Fruit fly (Drosophila melanogaster): Measurements from ENCODE around the gene CG5280.

CG5280 gene

DNA sequence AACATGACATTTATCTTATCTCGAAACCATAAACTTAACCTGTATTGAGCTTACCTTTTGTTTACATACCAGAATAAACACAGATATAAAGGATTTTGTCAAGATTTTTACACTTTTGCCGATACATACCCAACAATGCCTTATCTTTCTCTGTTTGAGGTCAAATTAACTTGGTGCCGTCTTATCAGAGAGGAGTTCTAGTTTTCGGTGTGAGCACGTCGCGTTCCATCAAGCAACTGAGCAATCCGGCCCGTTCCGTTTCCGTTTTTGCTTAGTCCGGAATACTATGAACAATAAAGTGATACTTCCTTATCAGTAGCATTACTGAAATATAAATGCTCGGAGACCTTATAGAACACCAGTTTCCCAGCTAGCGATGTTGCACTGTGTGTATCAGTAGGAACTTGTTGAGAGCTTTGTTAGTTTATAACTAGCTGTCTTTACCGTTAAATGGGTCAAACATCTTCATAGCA lies 4.1 kb downstream of the CG5280 start, which contains the start of gene Galk (continued):
- TF ChIP-seq bowl (GFP tag; IDR thresholded peaks at IDR 0.05) (0 out of 2 replicates have a peak, but pooled peaks have one; percentile 10), CG10267 (tag; optimal IDR thresholded peaks at IDR 0.05) (no peak), sens-2 (GFP tag; IDR thresholded peaks at IDR 0.05) (no peak; the same call in 1 of the 2 replicates), Xbp1 (GFP tag; optimal IDR thresholded peaks at IDR 0.05) (peak; percentile 61), CG13296 (GFP tag; optimal IDR thresholded peaks at IDR 0.05) (peak; percentile 78), bsh (GFP tag; optimal IDR thresholded peaks at IDR 0.05) (peak in 1 of 2 experiments; percentile 49), corto (GFP tag; optimal IDR thresholded peaks at IDR 0.05) (no peak), CG14965 (GFP tag; optimal IDR thresholded peaks at IDR 0.05; ENCODE audit: borderline replicate concordance) (no peak), zfh2 (GFP tag; optimal IDR thresholded peaks at IDR 0.05) (peak; percentile 56), onecut (GFP tag; IDR thresholded peaks at IDR 0.05) (peak; percentile 65), sens (GFP tag) (peak; percentile 65), ems (GFP tag; optimal IDR thresholded peaks at IDR 0.05) (peak; percentile 30), CG12219 (GFP tag; optimal IDR thresholded peaks at IDR 0.05) (peak; percentile 62), Blimp-1 (GFP tag; optimal IDR thresholded peaks at IDR 0.05) (peak; percentile 38), CG31441 (GFP tag; IDR thresholded peaks at IDR 0.05) (0 out of 2 replicates have a peak, but pooled peaks have one; percentile 27), CG12659 (GFP tag; optimal IDR thresholded peaks at IDR 0.05) (peak; percentile 28), NfI (GFP tag; optimal IDR thresholded peaks at IDR 0.05) (peak; percentile 56), CG17802 (tag; optimal IDR thresholded peaks at IDR 0.05) (peak; percentile 25), row (GFP tag; IDR thresholded peaks at IDR 0.05) (peak; percentile 92), CG4730 (GFP tag; IDR thresholded peaks at IDR 0.05) (peak; percentile 52; the same call in 1 of the 2 replicates), Tbp (GFP tag; optimal IDR thresholded peaks at IDR 0.05) (no peak), Scr (GFP tag; IDR thresholded peaks at IDR 0.05; ENCODE audit: partially characterized antibody) (no peak), CG2129 (GFP tag; IDR thresholded peaks at IDR 0.05; ENCODE audit: partially characterized antibody) (no peak), MTF-1 (GFP tag; optimal IDR thresholded peaks at IDR 0.05; ENCODE audit: borderline replicate concordance) (peak; percentile 44), slou (GFP tag; optimal IDR thresholded peaks at IDR 0.05) (no peak), oc (tag; optimal IDR thresholded peaks at IDR 0.05) (no peak), CG13287 (GFP tag; IDR thresholded peaks at IDR 0.05; ENCODE audit: partially characterized antibody) (no peak), al (GFP tag; IDR thresholded peaks at IDR 0.05) (peak; percentile 70), lov (optimal IDR thresholded peaks at IDR 0.05) (no peak), lov (GFP tag; IDR thresholded peaks at IDR 0.05) (0 out of 3 replicates have a peak, but pooled peaks have one; percentile 57), Hand (GFP tag; optimal IDR thresholded peaks at IDR 0.05) (peak; percentile 54), hb (GFP tag; IDR thresholded peaks at IDR 0.05; ENCODE audit: partially characterized antibody) (no peak), BEAF-32 (GFP tag; optimal IDR thresholded peaks at IDR 0.05) (no peak), dpn (GFP tag; optimal IDR thresholded peaks at IDR 0.05) (peak; percentile 68 to 75), Antp (GFP tag; optimal IDR thresholded peaks at IDR 0.05) (peak; percentile 64), Hr3 (GFP tag; optimal IDR thresholded peaks at IDR 0.05) (peak; percentile 45), kay (GFP tag; optimal IDR thresholded peaks at IDR 0.05) (no peak), Side (GFP tag; optimal IDR thresholded peaks at IDR 0.05) (peak; percentile 66), CG2875 (GFP tag; optimal IDR thresholded peaks at IDR 0.05) (no peak), CG10431 (GFP tag; optimal IDR thresholded peaks at IDR 0.05) (peak; percentile 66), Gsc (GFP tag; IDR thresholded peaks at IDR 0.05) (no peak), sc (optimal IDR thresholded peaks at IDR 0.05) (no peak), sc (GFP tag; optimal IDR thresholded peaks at IDR 0.05) (peak; percentile 2), GATAe (GFP tag; conservative IDR thresholded peaks at IDR 0.05) (peak; percentile 91), CG9609 (GFP tag; optimal IDR thresholded peaks at IDR 0.05) (peak; percentile 62), mam (GFP tag; optimal IDR thresholded peaks at IDR 0.05) (peak; percentile 82), zen2 (GFP tag; IDR thresholded peaks at IDR 0.05; ENCODE audit: partially characterized antibody) (no peak), CG6654 (GFP tag; optimal IDR thresholded peaks at IDR 0.05) (no peak), CG4328 (GFP tag; optimal IDR thresholded peaks at IDR 0.05) (peak; percentile 58), Bgb (GFP tag; IDR thresholded peaks at IDR 0.05; ENCODE audit: partially characterized antibody) (no peak; the same call in 1 of the 2 replicates)
